Worm (Caenorhabditis elegans) whole organism, L3 larva: ENCODE results near the gene B0495.5.
A peak's percentile ranks its signal among the peaks of the same experiment; 100 is the strongest.

Source experiments
- R02D3.7 ChIP-seq: fragments of 150-350 bp; optimal IDR thresholded peaks from 2 replicates; lab custom pipeline; 2014; ENCODE audit warnings: missing biosample characterization, missing genetic modification characterization
- ZK546.5 ChIP-seq: sonication (generic microtip); optimal IDR thresholded peaks from 2 replicates; lab custom pipeline; 2017; ENCODE audit warnings: missing biosample characterization, missing genetic modification characterization
- aly-2 ChIP-seq: fragments of 150-350 bp; optimal IDR thresholded peaks from 2 replicates; lab custom pipeline; 2014; ENCODE audit warnings: missing biosample characterization, missing genetic modification characterization
- ceh-16 ChIP-seq: sonication (generic microtip); optimal IDR thresholded peaks from 2 replicates; lab custom pipeline; 2017; ENCODE audit warnings: missing biosample characterization, missing genetic modification characterization
- ceh-28 ChIP-seq: fragments of 150-350 bp; optimal IDR thresholded peaks from 2 replicates; lab custom pipeline; 2014; ENCODE audit warnings: missing biosample characterization, missing genetic modification reagents, missing genetic modification characterization
- ceh-9 ChIP-seq: sonication (generic microtip); optimal IDR thresholded peaks from 2 replicates; lab custom pipeline; 2018; ENCODE audit warnings: missing biosample characterization, missing genetic modification characterization
- daf-12 ChIP-seq: fragments of 150-350 bp; optimal IDR thresholded peaks from 2 replicates; lab custom pipeline; 2014; ENCODE audit warnings: missing biosample characterization, missing genetic modification reagents, missing genetic modification characterization
- egl-27 ChIP-seq: sonication (generic microtip); optimal IDR thresholded peaks from 4 replicates; lab custom pipeline; 2017; ENCODE audit warnings: missing biosample characterization, missing genetic modification reagents, missing genetic modification characterization
- elt-1 ChIP-seq: fragments of 150-350 bp; optimal IDR thresholded peaks from 2 replicates; lab custom pipeline; 2014; ENCODE audit warnings: missing biosample characterization, missing genetic modification characterization
- elt-2 ChIP-seq: sonication (generic microtip); optimal IDR thresholded peaks from 2 replicates; lab custom pipeline; 2016; ENCODE audit warnings: missing genetic modification reagents, mild to moderate bottlenecking, missing genetic modification characterization, missing compliant biosample characterization
- elt-3 ChIP-seq, 3 experiments: fragments of 150-350 bp in 1 of 3; sonication (generic microtip) in 2 of 3; optimal IDR thresholded peaks; 2 replicates in 2 of 3; 4 replicates in 1 of 3; lab custom pipeline; 2014 to 2017; ENCODE audit warnings: missing biosample characterization in 3 of 3, missing genetic modification characterization in 3 of 3
- eor-1 ChIP-seq, 2 experiments: fragments of 150-350 bp; optimal IDR thresholded peaks; 2 replicates each; lab custom pipeline; 2014 to 2018; ENCODE audit warnings: missing biosample characterization in 2 of 2, missing genetic modification characterization in 2 of 2
- fkh-10 ChIP-seq: sonication (generic microtip); optimal IDR thresholded peaks from 2 replicates; lab custom pipeline; 2017; ENCODE audit warnings: missing biosample characterization, missing genetic modification reagents, missing genetic modification characterization
- fkh-2 ChIP-seq: fragments of 150-350 bp; optimal IDR thresholded peaks from 2 replicates; lab custom pipeline; 2014; ENCODE audit warnings: missing biosample characterization, missing genetic modification reagents, missing genetic modification characterization
- fos-1 ChIP-seq: fragments of 150-350 bp; optimal IDR thresholded peaks from 2 replicates; lab custom pipeline; 2014; ENCODE audit warnings: missing biosample characterization, missing genetic modification characterization
- hmg-11 ChIP-seq: sonication (generic microtip); optimal IDR thresholded peaks from 2 replicates; lab custom pipeline; 2016; ENCODE audit warnings: missing genetic modification characterization, missing compliant biosample characterization
- jun-1 ChIP-seq: fragments of 150-350 bp; optimal IDR thresholded peaks from 2 replicates; lab custom pipeline; 2014; ENCODE audit warnings: missing biosample characterization, missing genetic modification reagents, missing genetic modification characterization
- lin-15B ChIP-seq: fragments of 150-350 bp; optimal IDR thresholded peaks from 2 replicates; lab custom pipeline; 2014; ENCODE audit warnings: missing biosample characterization, missing genetic modification characterization
- lin-39 ChIP-seq: fragments of 150-350 bp; optimal IDR thresholded peaks from 2 replicates; lab custom pipeline; 2018; ENCODE audit warnings: missing biosample characterization, missing genetic modification reagents, missing genetic modification characterization
- lsy-12 ChIP-seq: sonication (generic microtip); optimal IDR thresholded peaks from 2 replicates; lab custom pipeline; 2016; ENCODE audit warnings: mild to moderate bottlenecking, missing genetic modification characterization, missing compliant biosample characterization
- mdl-1 ChIP-seq: fragments of 150-350 bp; optimal IDR thresholded peaks from 2 replicates; lab custom pipeline; 2014; ENCODE audit warnings: missing biosample characterization, missing genetic modification characterization
- mml-1 ChIP-seq: fragments of 150-350 bp; sonication (generic microtip); optimal IDR thresholded peaks from 3 replicates; lab custom pipeline; 2014; ENCODE audit warnings: missing biosample characterization, missing genetic modification characterization
- nfya-1 ChIP-seq: sonication (generic microtip); optimal IDR thresholded peaks from 2 replicates; lab custom pipeline; 2017; ENCODE audit warnings: missing genetic modification characterization, mild to moderate bottlenecking, missing compliant biosample characterization, antibody characterized with exemption, moderate library complexity; ENCODE audit not compliant: insufficient read depth
- nhr-11 ChIP-seq: fragments of 150-350 bp; optimal IDR thresholded peaks from 2 replicates; lab custom pipeline; 2014; ENCODE audit warnings: missing biosample characterization, missing genetic modification characterization
- nhr-12 ChIP-seq: fragments of 150-350 bp; optimal IDR thresholded peaks from 2 replicates; lab custom pipeline; 2014; ENCODE audit warnings: missing biosample characterization, missing genetic modification characterization
- nhr-23 ChIP-seq: fragments of 150-350 bp; optimal IDR thresholded peaks from 2 replicates; lab custom pipeline; 2014; ENCODE audit warnings: missing biosample characterization, missing genetic modification reagents, missing genetic modification characterization
- nhr-237 ChIP-seq: fragments of 150-350 bp; optimal IDR thresholded peaks from 2 replicates; lab custom pipeline; 2014; ENCODE audit warnings: missing biosample characterization, missing genetic modification characterization
- nhr-25 ChIP-seq: sonication (generic microtip); optimal IDR thresholded peaks from 2 replicates; lab custom pipeline; 2017; ENCODE audit warnings: missing biosample characterization, missing genetic modification characterization
- nhr-28 ChIP-seq: fragments of 150-350 bp; optimal IDR thresholded peaks from 2 replicates; lab custom pipeline; 2014; ENCODE audit warnings: missing biosample characterization, missing genetic modification characterization
- nhr-43 ChIP-seq: sonication (generic microtip); optimal IDR thresholded peaks from 2 replicates; lab custom pipeline; 2016; ENCODE audit warnings: mild to moderate bottlenecking, missing genetic modification characterization, missing compliant biosample characterization; ENCODE audit not compliant: poor library complexity, severe bottlenecking
- nhr-67 ChIP-seq: fragments of 150-350 bp; optimal IDR thresholded peaks from 2 replicates; lab custom pipeline; 2014; ENCODE audit warnings: missing biosample characterization, missing genetic modification characterization
- nhr-76 ChIP-seq: fragments of 150-350 bp; sonication (generic microtip); optimal IDR thresholded peaks from 5 replicates; lab custom pipeline; 2014; ENCODE audit warnings: missing biosample characterization, missing genetic modification characterization
- nhr-77 ChIP-seq: fragments of 150-350 bp; optimal IDR thresholded peaks from 2 replicates; lab custom pipeline; 2014; ENCODE audit warnings: missing biosample characterization, missing genetic modification characterization
- pha-4 ChIP-seq: fragments of 150-350 bp; optimal IDR thresholded peaks from 2 replicates; lab custom pipeline; 2014; ENCODE audit warnings: missing biosample characterization, missing genetic modification reagents, missing genetic modification characterization
- sea-2 ChIP-seq: fragments of 150-350 bp; sonication (generic microtip); optimal IDR thresholded peaks from 4 replicates; lab custom pipeline; 2014; ENCODE audit warnings: missing biosample characterization, missing genetic modification reagents, missing genetic modification characterization
- skn-1 ChIP-seq: fragments of 150-350 bp; optimal IDR thresholded peaks from 2 replicates; lab custom pipeline; 2014; ENCODE audit warnings: missing biosample characterization, missing genetic modification characterization
- snpc-4 ChIP-seq: fragments of 150-350 bp; optimal IDR thresholded peaks from 2 replicates; lab custom pipeline; 2014; ENCODE audit warnings: missing biosample characterization, missing genetic modification characterization
- tbx-2 ChIP-seq: sonication (generic microtip); optimal IDR thresholded peaks from 2 replicates; lab custom pipeline; 2016; ENCODE audit warnings: mild to moderate bottlenecking, missing genetic modification characterization, missing compliant biosample characterization
- unc-39 ChIP-seq: sonication (generic microtip); optimal IDR thresholded peaks from 4 replicates; lab custom pipeline; 2017; ENCODE audit warnings: missing biosample characterization, missing genetic modification characterization
- unc-62 ChIP-seq: fragments of 150-350 bp; sonication (generic microtip); optimal IDR thresholded peaks from 4 replicates; lab custom pipeline; 2014; ENCODE audit warnings: missing biosample characterization, missing genetic modification reagents, missing genetic modification characterization
- zag-1 ChIP-seq: fragments of 150-350 bp; optimal IDR thresholded peaks from 2 replicates; lab custom pipeline; 2014; ENCODE audit warnings: missing biosample characterization, missing genetic modification characterization
- ztf-11 ChIP-seq: fragments of 150-350 bp; optimal IDR thresholded peaks from 2 replicates; lab custom pipeline; 2014; ENCODE audit warnings: missing biosample characterization, missing genetic modification characterization
- ztf-4 ChIP-seq: fragments of 150-350 bp; optimal IDR thresholded peaks from 2 replicates; lab custom pipeline; 2014; ENCODE audit warnings: missing biosample characterization, missing genetic modification characterization

B0495.5 gene

DNA sequence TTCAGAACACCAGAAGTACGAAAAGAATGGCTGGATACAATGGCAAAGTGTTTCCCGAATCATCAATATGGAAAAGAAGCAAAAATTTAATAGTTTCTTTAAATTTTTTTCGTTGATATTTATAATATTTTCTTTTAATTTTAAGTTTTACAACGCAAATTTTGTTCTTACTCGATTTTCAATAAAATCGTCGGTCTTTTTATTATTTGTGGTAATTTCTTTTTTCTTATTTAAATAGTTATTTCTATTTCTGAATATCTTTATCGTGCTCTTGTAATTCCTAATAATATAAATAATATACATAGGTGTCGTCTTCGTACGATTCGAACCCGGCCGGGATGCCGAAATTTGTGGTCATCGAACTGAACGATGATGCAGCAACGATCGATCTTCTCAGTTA is 26.6 kb downstream of the B0495.5 start, which contains the start of gene lir-1:
Gene lir-1, plus strand, starts transcription at position 301 of the 400 bp plus-strand sequence.
- no peak for TF ChIP-seq nhr-11 (tag; lab: Kevin White, UChicago)
- TF ChIP-seq nhr-237 (tag; lab: Kevin White, UChicago): no peak
- TF ChIP-seq tbx-2 (tag; lab: Kevin White, UChicago): no peak
- no peak for TF ChIP-seq ZK546.5
- TF ChIP-seq nfya-1 (tag; lab: Kevin White, UChicago): no peak
- TF ChIP-seq zag-1 (tag; lab: Kevin White, UChicago): no peak
- no peak for TF ChIP-seq lsy-12 (tag; lab: Kevin White, UChicago)
- no peak for TF ChIP-seq mdl-1 (tag; lab: Kevin White, UChicago)
- TF ChIP-seq skn-1 (tag; lab: Kevin White, UChicago): no peak
- TF ChIP-seq unc-62 (GFP tag; lab: Kevin White, UChicago): no peak
- no peak for TF ChIP-seq nhr-28 (tag; lab: Kevin White, UChicago)
- TF ChIP-seq elt-1 (tag; lab: Kevin White, UChicago): no peak
- TF ChIP-seq mml-1 (tag; lab: Kevin White, UChicago): no peak
- no peak for TF ChIP-seq fos-1 (tag; lab: Kevin White, UChicago)
- TF ChIP-seq nhr-12: no peak
- TF ChIP-seq nhr-23 (tag; lab: Kevin White, UChicago): no peak
- TF ChIP-seq R02D3.7: no peak
- TF ChIP-seq, all 47 proteins: peak for 0

DNA sequence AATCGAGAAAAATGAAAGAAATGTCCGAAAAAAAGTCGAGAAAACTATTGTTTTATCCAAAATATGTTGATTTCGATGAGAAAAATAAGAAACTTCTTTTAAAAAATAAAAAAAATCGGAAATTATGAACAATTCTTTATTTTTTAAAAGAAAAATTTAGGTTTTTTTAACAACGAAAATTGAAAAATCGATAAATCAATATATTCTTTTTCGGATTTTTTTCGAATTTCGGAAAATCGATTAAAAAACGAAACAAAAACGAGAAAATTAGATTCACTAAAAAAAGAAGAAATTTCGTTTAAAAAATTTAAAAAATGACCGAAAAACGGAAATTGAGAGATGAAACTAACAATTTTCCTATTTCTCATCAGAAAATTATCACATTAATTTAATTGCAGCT is 28.3 kb downstream of the B0495.5 start:
- TF ChIP-seq ceh-28 (peak; percentile 66), mml-1 (tag; lab: Kevin White, UChicago) (no peak)

DNA sequence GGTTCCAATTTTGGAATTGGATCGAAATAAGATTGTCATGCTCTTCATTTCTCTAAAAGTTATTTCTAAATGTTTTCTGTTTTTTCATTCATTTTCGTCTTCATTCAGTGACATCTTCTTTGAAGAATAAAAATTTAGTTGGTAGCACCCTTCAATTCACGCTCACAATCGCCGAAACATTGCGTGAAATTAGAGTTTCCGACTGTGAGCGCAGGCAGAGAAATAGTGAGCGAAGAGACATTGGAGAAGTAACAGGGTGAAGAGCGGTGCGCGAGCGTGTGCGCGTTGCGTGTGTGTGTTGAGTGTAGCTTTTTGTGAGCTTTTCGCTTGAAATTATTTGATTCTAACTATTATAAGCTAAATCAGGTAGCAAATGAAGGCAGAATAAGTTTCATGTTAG is 28.9 kb downstream of the B0495.5 start:
- TF ChIP-seq nhr-28 (tag; lab: Kevin White, UChicago) (no peak), tbx-2 (tag; lab: Kevin White, UChicago) (no peak), unc-39 (tag; lab: Kevin White, UChicago) (no peak), aly-2 (tag; lab: Kevin White, UChicago) (no peak), ztf-4 (tag; lab: Kevin White, UChicago) (no peak), jun-1 (no peak), fos-1 (tag; lab: Kevin White, UChicago) (no peak), eor-1 (tag; optimal IDR thresholded peaks at IDR 0.05; lab: Kevin White, UChicago) (no peak), egl-27 (no peak), nhr-67 (no peak), nhr-43 (tag; lab: Kevin White, UChicago) (no peak), ztf-11 (no peak), nhr-77 (tag; lab: Kevin White, UChicago) (no peak), zag-1 (tag; lab: Kevin White, UChicago) (no peak), unc-62 (GFP tag; lab: Kevin White, UChicago) (no peak), pha-4 (peak; percentile 45), elt-2 (tag; lab: Kevin White, UChicago) (peak; percentile 14), nhr-237 (tag; lab: Kevin White, UChicago) (no peak), nhr-76 (tag; lab: Kevin White, UChicago) (no peak), ceh-28 (no peak), snpc-4 (tag; lab: Kevin White, UChicago) (peak; percentile 66), nfya-1 (tag; lab: Kevin White, UChicago) (peak; percentile 71), ceh-9 (no peak), elt-3 (tag; optimal IDR thresholded peaks at IDR 0.05; lab: Kevin White, UChicago) (no peak), sea-2 (GFP tag; lab: Kevin White, UChicago) (no peak), mml-1 (tag; lab: Kevin White, UChicago) (no peak), ZK546.5 (no peak), nhr-23 (tag; lab: Kevin White, UChicago) (no peak), nhr-25 (peak; percentile 20), ceh-16 (tag; lab: Kevin White, UChicago) (no peak), lin-39 (tag; lab: Kevin White, UChicago) (peak; percentile 58), R02D3.7 (no peak), fkh-2 (tag; lab: Kevin White, UChicago) (no peak), lin-15B (tag; lab: Kevin White, UChicago) (peak; percentile 46), daf-12 (tag; lab: Kevin White, UChicago) (no peak), hmg-11 (peak; percentile 74), mdl-1 (tag; lab: Kevin White, UChicago) (no peak), skn-1 (tag; lab: Kevin White, UChicago) (no peak), fkh-10 (peak; percentile 9)
